Worm (Caenorhabditis elegans): ENCODE measurements around the gene prcc-1.

The prcc-1 gene

DNA sequence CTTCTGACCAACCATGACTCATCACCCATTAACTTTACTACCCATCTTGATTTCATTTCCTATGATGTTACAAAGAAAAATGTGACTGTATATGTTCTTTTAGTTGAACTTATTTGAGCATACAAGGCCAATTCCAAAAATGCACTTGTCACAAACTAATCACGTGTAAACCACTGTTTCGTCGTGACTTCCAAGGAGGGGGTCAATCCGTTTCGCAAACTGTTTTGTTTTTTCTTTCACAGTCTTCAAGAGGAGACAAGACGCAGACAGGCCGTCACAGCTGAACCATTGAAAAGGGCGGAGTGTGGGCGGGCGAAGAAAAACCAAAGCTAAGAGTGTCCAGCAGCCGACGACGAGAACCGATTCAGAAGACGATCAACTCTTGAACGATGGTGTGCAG is 14.5 kb downstream of the prcc-1 start, which contains the start of gene C39E9.8:
C39E9.8 (plus strand) TSS at position 328 of the 400 bp plus-strand sequence.
- TF ChIP-seq zip-5 (tag; optimal IDR thresholded peaks at IDR 0.05) (no peak), elt-2 (tag; optimal IDR thresholded peaks at IDR 0.05) (no peak), C08G9.2 (tag; optimal IDR thresholded peaks at IDR 0.05) (no peak), ceh-14 (tag; optimal IDR thresholded peaks at IDR 0.05) (no peak), ref-2 (tag; optimal IDR thresholded peaks at IDR 0.05) (no peak), syd-9 (tag; optimal IDR thresholded peaks at IDR 0.05) (no peak), pat-9 (tag; optimal IDR thresholded peaks at IDR 0.05) (no peak), odd-2 (tag; optimal IDR thresholded peaks at IDR 0.05) (no peak), eyg-1 (tag; optimal IDR thresholded peaks at IDR 0.05) (no peak), elt-4 (tag; optimal IDR thresholded peaks at IDR 0.05) (no peak), ceh-34 (tag; optimal IDR thresholded peaks at IDR 0.05) (no peak), pros-1 (tag; optimal IDR thresholded peaks at IDR 0.05) (no peak), K02D7.2 (tag; optimal IDR thresholded peaks at IDR 0.05) (no peak), rnt-1 (tag; optimal IDR thresholded peaks at IDR 0.05) (no peak), nhr-232 (tag; optimal IDR thresholded peaks at IDR 0.05) (no peak), unc-86 (tag; optimal IDR thresholded peaks at IDR 0.05) (no peak), ama-1 (optimal IDR thresholded peaks at IDR 0.05) (no peak), pax-1 (tag; optimal IDR thresholded peaks at IDR 0.05) (no peak), pqm-1 (tag; optimal IDR thresholded peaks at IDR 0.05) (no peak), hlh-15 (tag; optimal IDR thresholded peaks at IDR 0.05) (no peak)

- TF ChIP-seq ceh-31 (tag; optimal IDR thresholded peaks at IDR 0.05) (no peak), fkh-10 (GFP tag; optimal IDR thresholded peaks at IDR 0.05) (no peak), Y22D7AL.16 (tag; optimal IDR thresholded peaks at IDR 0.05) (no peak), hlh-13 (GFP tag; optimal IDR thresholded peaks at IDR 0.05) (no peak), dve-1 (tag; optimal IDR thresholded peaks at IDR 0.05) (no peak), ama-1 (optimal IDR thresholded peaks at IDR 0.05) (no peak), pag-3 (tag; optimal IDR thresholded peaks at IDR 0.05; ENCODE audit: borderline replicate concordance) (no peak), hlh-30 (tag; optimal IDR thresholded peaks at IDR 0.05; ENCODE audit: insufficient read depth) (no peak)
Observed at ce11 chrIV:13078342-13078741, 15.3 kb downstream of the prcc-1 start.

DNA sequence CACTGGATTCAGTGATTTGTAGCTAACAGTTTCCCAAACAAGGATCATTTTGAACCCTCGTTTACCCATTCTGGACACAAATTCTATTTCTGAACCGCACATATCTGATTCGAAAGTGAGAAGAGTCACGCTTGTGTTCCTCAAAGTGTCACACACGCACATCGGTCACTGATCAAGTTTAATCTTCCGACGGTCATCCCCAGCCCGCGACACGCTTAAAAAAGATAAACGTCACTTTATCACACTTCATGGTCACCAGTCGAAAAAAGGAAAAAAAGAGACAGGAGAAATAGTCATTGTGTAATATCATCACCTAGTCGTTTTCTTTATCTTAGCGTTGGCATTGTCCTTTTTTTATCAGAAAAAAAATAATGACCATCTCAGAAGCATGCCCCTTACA is 15.9 kb downstream of the prcc-1 start:
- TF ChIP-seq hlh-8 (tag; optimal IDR thresholded peaks at IDR 0.05) (no peak), che-1 (tag; optimal IDR thresholded peaks at IDR 0.05) (no peak), rnt-1 (tag; optimal IDR thresholded peaks at IDR 0.05) (no peak), pax-1 (tag; optimal IDR thresholded peaks at IDR 0.05) (no peak), madf-2 (tag; optimal IDR thresholded peaks at IDR 0.05) (no peak), K02D7.2 (tag; optimal IDR thresholded peaks at IDR 0.05) (no peak), pha-4 (tag; optimal IDR thresholded peaks at IDR 0.05) (no peak), lim-6 (tag; optimal IDR thresholded peaks at IDR 0.05) (no peak), ceh-31 (tag; optimal IDR thresholded peaks at IDR 0.05) (no peak)

DNA sequence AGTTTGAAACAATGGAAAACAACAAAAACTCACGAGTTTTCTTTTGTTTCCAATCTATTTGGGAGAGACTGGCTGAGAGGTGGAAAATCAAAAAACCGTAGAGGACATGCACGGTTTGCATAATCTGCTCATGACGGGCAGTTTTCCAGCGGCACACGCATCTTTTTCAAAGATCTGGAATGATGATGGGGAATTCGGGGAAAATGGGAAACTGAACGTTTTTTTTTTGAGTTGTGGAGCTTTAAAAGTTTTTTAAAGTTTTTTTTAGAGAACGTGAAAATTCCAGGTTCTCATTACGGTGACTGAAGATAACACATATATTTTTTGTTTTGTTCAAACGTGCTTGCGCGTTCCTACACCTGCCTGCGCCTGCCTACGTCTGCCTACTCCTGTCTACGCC is 17.0 kb downstream of the prcc-1 start, which contains the start of gene C39E9.7:
C39E9.7 (minus strand) TSS at position 101 of the 400 bp plus-strand sequence.
- no peak for TF ChIP-seq lin-11 (tag; optimal IDR thresholded peaks at IDR 0.05)
- no peak for TF ChIP-seq K09A11.1 (tag; optimal IDR thresholded peaks at IDR 0.05; ENCODE audit: insufficient read depth)
- no peak for TF ChIP-seq ama-1 (optimal IDR thresholded peaks at IDR 0.05)
- no peak for TF ChIP-seq ets-4 (tag; optimal IDR thresholded peaks at IDR 0.05)
- no peak for TF ChIP-seq ceh-22 (tag; optimal IDR thresholded peaks at IDR 0.05)
- no peak for TF ChIP-seq pqm-1 (tag; optimal IDR thresholded peaks at IDR 0.05)
- no peak for TF ChIP-seq odd-2 (tag; optimal IDR thresholded peaks at IDR 0.05)
- TF ChIP-seq nfya-1 (tag; optimal IDR thresholded peaks at IDR 0.05), result no peak
- no peak for TF ChIP-seq gmeb-2 (tag; optimal IDR thresholded peaks at IDR 0.05)
- TF ChIP-seq Y22D7AL.16 (tag; optimal IDR thresholded peaks at IDR 0.05), result no peak
- no peak for TF ChIP-seq C08G9.2 (tag; optimal IDR thresholded peaks at IDR 0.05)
- TF ChIP-seq K02D7.2 (tag; optimal IDR thresholded peaks at IDR 0.05), result no peak
